Fruit fly (Drosophila melanogaster) whole organism, embryonic: ENCODE measurements around the gene shams.

Experiments
- Atf-2 ChIP-seq: fragments of 200-800 bp; sonication (Bioruptor generic); optimal IDR thresholded peaks from 2 replicates; lab custom pipeline; 2016; ENCODE audit warnings: missing biosample characterization, missing genetic modification characterization
- BEAF-32 ChIP-seq: fragments of 200-800 bp; sonication (Bioruptor generic); optimal IDR thresholded peaks from 3 replicates; lab custom pipeline; 2017; ENCODE audit warnings: missing biosample characterization, missing genetic modification characterization, mild to moderate bottlenecking, moderate library complexity, missing genetic modification reagents
- CG11085 ChIP-seq: fragments of 200-800 bp; sonication (Bioruptor generic); IDR thresholded peaks from 2 replicates; pipeline ENCODE4 v1.3.6; 2022; ENCODE audit warnings: missing biosample characterization, missing genetic modification characterization
- CG11398 ChIP-seq: fragments of 200-800 bp; sonication (Bioruptor generic); optimal IDR thresholded peaks from 2 replicates; lab custom pipeline; 2016; ENCODE audit warnings: missing biosample characterization, missing genetic modification characterization
- CG11560 ChIP-seq: fragments of 200-800 bp; sonication (Bioruptor generic); IDR thresholded peaks from 3 replicates; pipeline ENCODE4 v1.3.6; 2022; ENCODE audit warnings: missing biosample characterization, missing genetic modification characterization
- CG12071 ChIP-seq: fragments of 200-800 bp; sonication (Bioruptor generic); optimal IDR thresholded peaks from 3 replicates; lab custom pipeline; 2018; ENCODE audit warnings: missing biosample characterization, mild to moderate bottlenecking, missing genetic modification characterization
- CG13894 ChIP-seq: fragments of 200-800 bp; sonication (Bioruptor generic); optimal IDR thresholded peaks from 3 replicates; lab custom pipeline; 2018; ENCODE audit warnings: missing biosample characterization, mild to moderate bottlenecking, missing genetic modification characterization, moderate library complexity
- CG14860 ChIP-seq: fragments of 200-800 bp; sonication (Bioruptor generic); IDR thresholded peaks from 3 replicates; pipeline ENCODE4 v1.3.6; 2022; ENCODE audit warnings: missing biosample characterization, missing genetic modification characterization; ENCODE audit not compliant: partially characterized antibody
- CG1529 ChIP-seq: fragments of 200-800 bp; sonication (Bioruptor generic); optimal IDR thresholded peaks from 3 replicates; lab custom pipeline; 2018; ENCODE audit warnings: missing biosample characterization, missing genetic modification characterization
- CG15696 ChIP-seq: fragments of 200-800 bp; sonication (Bioruptor generic); optimal IDR thresholded peaks from 2 replicates; lab custom pipeline; 2019; ENCODE audit warnings: missing biosample characterization, mild to moderate bottlenecking, missing genetic modification characterization, moderate library complexity
- CG1647 ChIP-seq: fragments of 200-800 bp; sonication (Bioruptor generic); optimal IDR thresholded peaks from 3 replicates; lab custom pipeline; 2016; ENCODE audit warnings: missing biosample characterization, missing genetic modification characterization
- CG16815 ChIP-seq: fragments of 200-800 bp; sonication (Bioruptor generic); optimal IDR thresholded peaks from 3 replicates; lab custom pipeline; 2017; ENCODE audit warnings: missing biosample characterization, mild to moderate bottlenecking, missing genetic modification characterization
- CG17829 ChIP-seq: fragments of 200-800 bp; optimal IDR thresholded peaks from 2 replicates; lab custom pipeline; 2019; ENCODE audit warnings: missing biosample characterization, mild to moderate bottlenecking, missing genetic modification characterization, moderate library complexity
- CG33557 ChIP-seq: fragments of 200-800 bp; sonication (Bioruptor generic); optimal IDR thresholded peaks from 2 replicates; lab custom pipeline; 2019; ENCODE audit warnings: missing biosample characterization, mild to moderate bottlenecking, missing genetic modification characterization, moderate library complexity
- CG3995 ChIP-seq: fragments of 200-800 bp; sonication (Bioruptor generic); optimal IDR thresholded peaks from 3 replicates; lab custom pipeline; 2016; ENCODE audit warnings: missing biosample characterization, missing genetic modification characterization
- CG6683 ChIP-seq: fragments of 200-800 bp; sonication (Bioruptor generic); optimal IDR thresholded peaks from 2 replicates; lab custom pipeline; 2017; ENCODE audit warnings: missing biosample characterization, mild to moderate bottlenecking, missing genetic modification characterization, missing genetic modification reagents
- CG6689 ChIP-seq: fragments of 200-800 bp; sonication (Bioruptor generic); IDR thresholded peaks from 2 replicates; pipeline ENCODE4 v1.3.6; 2022; ENCODE audit warnings: missing biosample characterization, missing genetic modification characterization
- Dll ChIP-seq: fragments of 200-800 bp; sonication (Bioruptor generic); IDR thresholded peaks from 4 replicates; pipeline ENCODE4 v1.3.6; 2022; ENCODE audit warnings: missing biosample characterization, missing genetic modification characterization; ENCODE audit not compliant: partially characterized antibody
- Drgx ChIP-seq: fragments of 200-800 bp; sonication (Bioruptor generic); IDR thresholded peaks from 2 replicates; pipeline ENCODE4 v1.3.6; 2022; ENCODE audit warnings: missing biosample characterization, missing genetic modification characterization
- Elba2 ChIP-seq: fragments of 200-800 bp; sonication (Bioruptor generic); optimal IDR thresholded peaks from 3 replicates; lab custom pipeline; 2016; ENCODE audit warnings: missing biosample characterization, missing genetic modification characterization
- Ptx1 ChIP-seq: fragments of 200-800 bp; sonication (Bioruptor generic); IDR thresholded peaks from 2 replicates; pipeline ENCODE4 v1.3.6; 2022; ENCODE audit warnings: missing biosample characterization, missing genetic modification characterization
- Side ChIP-seq: fragments of 200-800 bp; sonication (Bioruptor generic); optimal IDR thresholded peaks from 2 replicates; lab custom pipeline; 2016; ENCODE audit warnings: missing biosample characterization, missing genetic modification characterization
- Sox102F ChIP-seq: fragments of 200-800 bp; sonication (Bioruptor generic); optimal IDR thresholded peaks from 2 replicates; lab custom pipeline; 2018; ENCODE audit warnings: missing biosample characterization, mild to moderate bottlenecking, missing genetic modification characterization, moderate library complexity
- Usf ChIP-seq: fragments of 200-800 bp; sonication (Bioruptor generic); optimal IDR thresholded peaks from 2 replicates; lab custom pipeline; 2017; ENCODE audit warnings: missing genotype, missing biosample characterization, missing genetic modification characterization
- amos ChIP-seq: fragments of 200-800 bp; sonication (Bioruptor generic); IDR thresholded peaks from 2 replicates; pipeline ENCODE4 v1.3.6; 2022; ENCODE audit warnings: missing biosample characterization, missing genetic modification characterization; ENCODE audit not compliant: partially characterized antibody
- bigmax ChIP-seq: fragments of 200-800 bp; sonication (Bioruptor generic); optimal IDR thresholded peaks from 2 replicates; lab custom pipeline; 2018; ENCODE audit warnings: missing biosample characterization, mild to moderate bottlenecking, missing genetic modification characterization
- cato ChIP-seq: fragments of 200-800 bp; sonication (Bioruptor generic); optimal IDR thresholded peaks from 2 replicates; lab custom pipeline; 2016; ENCODE audit warnings: missing biosample characterization, missing genetic modification characterization, borderline replicate concordance
- corto ChIP-seq: fragments of 200-800 bp; sonication (Bioruptor generic); optimal IDR thresholded peaks from 2 replicates; lab custom pipeline; 2016; ENCODE audit warnings: missing biosample characterization, mild to moderate bottlenecking, missing genetic modification characterization, moderate library complexity
- dan ChIP-seq: fragments of 200-800 bp; sonication (Bioruptor generic); IDR thresholded peaks from 2 replicates; pipeline ENCODE4 v1.3.6; 2022; ENCODE audit warnings: missing biosample characterization, missing genetic modification characterization
- exex ChIP-seq: fragments of 200-800 bp; sonication (Bioruptor generic); optimal IDR thresholded peaks from 4 replicates; lab custom pipeline; 2018; ENCODE audit warnings: missing biosample characterization, mild to moderate bottlenecking, missing genetic modification characterization, moderate library complexity
- eyg ChIP-seq: fragments of 200-800 bp; sonication (Bioruptor generic); optimal IDR thresholded peaks from 3 replicates; lab custom pipeline; 2016; ENCODE audit warnings: missing biosample characterization, missing genetic modification characterization
- fd64A ChIP-seq: fragments of 200-800 bp; sonication (Bioruptor generic); optimal IDR thresholded peaks from 3 replicates; lab custom pipeline; 2018; ENCODE audit warnings: missing biosample characterization, mild to moderate bottlenecking, missing genetic modification characterization
- gce ChIP-seq: fragments of 200-800 bp; sonication (Bioruptor generic); IDR thresholded peaks from 3 replicates; pipeline ENCODE4 v1.3.6; 2022; ENCODE audit warnings: missing biosample characterization, missing genetic modification characterization
- hb ChIP-seq: fragments of 200-800 bp; sonication (Bioruptor generic); IDR thresholded peaks from 3 replicates; pipeline ENCODE4 v1.3.6; 2022; ENCODE audit warnings: missing biosample characterization, missing genetic modification characterization; ENCODE audit not compliant: partially characterized antibody
- ken ChIP-seq: fragments of 200-800 bp; sonication (Bioruptor generic); IDR thresholded peaks from 3 replicates; pipeline ENCODE4 v1.3.6; 2022; ENCODE audit warnings: missing biosample characterization, missing genetic modification characterization
- luna ChIP-seq: fragments of 200-800 bp; sonication (Bioruptor generic); optimal IDR thresholded peaks from 2 replicates; lab custom pipeline; 2016; ENCODE audit warnings: missing biosample characterization, missing genetic modification characterization
- nom ChIP-seq: fragments of 200-800 bp; sonication (Bioruptor generic); optimal IDR thresholded peaks from 2 replicates; lab custom pipeline; 2017; ENCODE audit warnings: missing biosample characterization, missing genetic modification characterization, mild to moderate bottlenecking, moderate library complexity, missing genetic modification reagents
- p53 ChIP-seq: fragments of 200-800 bp; sonication (Bioruptor generic); optimal IDR thresholded peaks from 2 replicates; lab custom pipeline; 2016; ENCODE audit warnings: missing biosample characterization, missing genetic modification characterization
- pnt ChIP-seq: fragments of 200-800 bp; sonication (Bioruptor generic); optimal IDR thresholded peaks from 3 replicates; lab custom pipeline; 2016; ENCODE audit warnings: missing biosample characterization, missing genetic modification characterization
- ranshi ChIP-seq: fragments of 200-800 bp; sonication (Bioruptor generic); IDR thresholded peaks from 2 replicates; pipeline ENCODE4 v1.3.6; 2022; ENCODE audit warnings: missing biosample characterization, missing genetic modification characterization
- repo ChIP-seq: fragments of 200-800 bp; sonication (Bioruptor generic); optimal IDR thresholded peaks from 2 replicates; lab custom pipeline; 2016; ENCODE audit warnings: missing biosample characterization, missing genetic modification characterization
- shn ChIP-seq: fragments of 200-800 bp; sonication (Bioruptor generic); optimal IDR thresholded peaks from 3 replicates; lab custom pipeline; 2016; ENCODE audit warnings: missing biosample characterization, missing genetic modification characterization
- slbo ChIP-seq: fragments of 200-800 bp; sonication (Bioruptor generic); IDR thresholded peaks from 2 replicates; pipeline ENCODE4 v1.3.6; 2022; ENCODE audit warnings: missing biosample characterization, missing genetic modification characterization
- sqz ChIP-seq: fragments of 200-800 bp; sonication (Bioruptor generic); optimal IDR thresholded peaks from 3 replicates; lab custom pipeline; 2018; ENCODE audit warnings: missing biosample characterization, mild to moderate bottlenecking, missing genetic modification characterization
- tap ChIP-seq: fragments of 200-800 bp; optimal IDR thresholded peaks from 3 replicates; lab custom pipeline; 2019; ENCODE audit warnings: missing biosample characterization, mild to moderate bottlenecking, missing genetic modification characterization, moderate library complexity
- zen2 ChIP-seq: fragments of 200-800 bp; sonication (Bioruptor generic); IDR thresholded peaks from 3 replicates; pipeline ENCODE4 v1.3.6; 2022; ENCODE audit warnings: missing biosample characterization, missing genetic modification characterization; ENCODE audit not compliant: partially characterized antibody

The shams gene

DNA sequence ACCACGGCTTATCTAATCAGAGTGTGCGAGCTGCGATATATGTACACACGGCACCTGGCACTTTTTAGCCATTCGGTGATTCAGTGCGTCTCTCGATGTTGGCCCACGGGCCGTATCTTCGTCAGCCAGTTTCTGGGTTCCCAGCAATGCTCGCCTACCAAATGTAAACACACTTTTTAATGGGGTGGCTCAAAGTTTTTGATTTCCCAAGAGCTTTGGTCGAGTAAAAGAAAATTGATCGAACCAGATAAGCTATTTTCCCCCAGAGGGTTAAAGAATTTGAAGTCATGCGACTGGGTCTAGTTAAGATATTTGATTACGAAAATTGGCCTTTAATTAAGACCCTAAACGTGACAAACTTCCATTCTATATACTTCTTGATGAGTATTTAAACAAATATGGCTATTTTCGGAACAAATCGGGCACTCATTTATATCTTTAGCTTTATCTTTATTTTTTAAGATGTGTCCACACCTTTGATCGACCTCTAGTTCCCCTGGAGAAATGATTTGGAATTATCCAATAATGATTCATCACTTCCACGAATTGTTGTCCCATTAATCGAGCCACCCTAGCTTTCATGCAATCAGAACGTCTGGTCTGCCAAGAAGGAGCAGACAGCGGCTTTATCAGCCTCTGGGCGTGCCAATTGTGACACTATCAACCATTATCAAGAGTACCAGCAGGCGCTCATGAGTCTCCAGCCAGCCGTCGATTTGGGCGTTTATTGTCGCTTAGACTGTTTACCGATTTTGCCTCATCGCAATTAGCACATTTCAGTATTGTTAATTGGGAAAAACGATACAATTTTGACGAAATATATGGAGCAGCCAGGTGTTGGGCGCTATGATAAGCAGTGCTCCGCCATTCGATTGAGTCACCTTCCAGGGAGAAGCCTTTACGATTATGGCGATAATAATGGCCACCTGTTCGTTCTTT is 46.9 kb downstream of the shams start (continued):
- no peak for TF ChIP-seq sqz
- no peak for TF ChIP-seq luna (GFP tag; lab: Kevin White, UChicago)
- no peak for TF ChIP-seq Sox102F (GFP tag; lab: Kevin White, UChicago)
- TF ChIP-seq CG1529 (GFP tag; lab: Kevin White, UChicago), result no peak
- no peak for TF ChIP-seq Elba2 (GFP tag; lab: Kevin White, UChicago)
- TF ChIP-seq CG1647 (GFP tag; lab: Kevin White, UChicago), result no peak
- TF ChIP-seq ken (GFP tag; lab: Robert Waterston, UW), result no peak
- peak; percentile 99 for TF ChIP-seq exex (tag; lab: Kevin White, UChicago)
- TF ChIP-seq CG33557 (GFP tag; lab: Kevin White, UChicago), result no peak
- 0 out of 2 replicates have a peak, but pooled peaks have one; percentile 28 for TF ChIP-seq CG6689 (GFP tag; lab: Robert Waterston, UW)
- TF ChIP-seq repo (GFP tag; lab: Kevin White, UChicago), result no peak
- TF ChIP-seq hb, result no peak
- peak; percentile 80 for TF ChIP-seq corto
- no peak for TF ChIP-seq shn
- no peak for TF ChIP-seq tap (tag; lab: Kevin White, UChicago)

DNA sequence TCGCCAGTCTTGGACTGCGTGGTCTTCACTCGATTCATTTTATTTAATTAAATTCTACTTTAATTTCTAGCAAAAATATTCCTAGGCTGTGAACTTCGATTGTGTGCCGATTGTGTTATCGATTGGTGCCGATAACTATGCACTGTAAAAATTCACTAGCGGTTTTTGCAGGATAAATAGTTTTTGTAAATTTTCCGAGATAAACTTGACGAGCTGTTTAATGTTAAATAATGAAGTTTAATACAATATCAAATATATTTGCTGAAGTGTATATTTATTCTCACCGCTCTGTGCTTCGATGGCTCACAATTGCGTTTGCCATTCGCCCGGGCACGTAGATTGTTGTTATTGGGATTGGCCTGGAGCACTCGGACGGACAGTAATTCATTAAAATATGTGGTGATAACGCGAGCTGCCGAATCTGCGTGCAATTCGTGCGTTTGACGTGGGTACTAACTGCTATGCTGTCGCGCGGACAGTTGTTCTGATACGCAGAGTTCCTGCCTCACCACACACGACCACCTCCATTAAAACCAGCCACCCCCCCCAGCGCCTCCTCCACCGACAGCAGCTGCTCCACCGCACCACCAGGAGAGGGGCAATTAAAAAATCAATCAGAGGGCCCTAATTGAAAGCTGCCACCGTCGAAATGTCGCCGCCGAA is 49.4 kb downstream of the shams start, which contains the start of the genes EMC6 and Hr96:
Gene EMC6 (minus strand): TSS at position 123 of the 663 bp plus-strand sequence.
Gene Hr96 (plus strand): TSS at position 341 of the 663 bp plus-strand sequence.
- TF ChIP-seq CG16815 (GFP tag; lab: Kevin White, UChicago) (peak; percentile 88), pnt (GFP tag; lab: Kevin White, UChicago) (peak; percentile 83), Ptx1 (peak; percentile 95), eyg (peak; percentile 88), cato (peak; percentile 92), amos (GFP tag; lab: Robert Waterston, UW) (peak; percentile 63), Atf-2 (GFP tag; lab: Kevin White, UChicago) (peak; percentile 90), nom (GFP tag; lab: Kevin White, UChicago) (peak; percentile 80), fd64A (GFP tag; lab: Kevin White, UChicago) (peak; percentile 76), zen2 (GFP tag; lab: Robert Waterston, UW) (peak; percentile 50; the same call in 1 of the 3 replicates), CG11398 (peak; percentile 82), gce (GFP tag; lab: Robert Waterston, UW) (peak; percentile 76), CG11560 (peak; percentile 81), bigmax (GFP tag; lab: Kevin White, UChicago) (peak; percentile 30), ranshi (GFP tag; lab: Robert Waterston, UW) (peak; percentile 91), slbo (GFP tag; lab: Robert Waterston, UW) (peak; percentile 97), CG6683 (GFP tag; lab: Kevin White, UChicago) (peak; percentile 83), p53 (peak; percentile 78), CG11085 (peak; percentile 90), Usf (GFP tag; lab: Kevin White, UChicago) (peak; percentile 84), CG14860 (GFP tag; lab: Robert Waterston, UW) (peak; percentile 64), dan (GFP tag; lab: Robert Waterston, UW) (peak; percentile 65), CG13894 (tag; lab: Kevin White, UChicago) (peak; percentile 92), CG17829 (tag; lab: Kevin White, UChicago) (peak; percentile 95), Dll (GFP tag; lab: Robert Waterston, UW) (peak; percentile 78), CG3995 (GFP tag; lab: Kevin White, UChicago) (peak; percentile 72), CG12071 (GFP tag; lab: Kevin White, UChicago) (peak; percentile 88), CG15696 (peak; percentile 92), Drgx (GFP tag; lab: Robert Waterston, UW) (peak; percentile 92), BEAF-32 (GFP tag; lab: Kevin White, UChicago) (peak; percentile 66), Side (GFP tag; lab: Kevin White, UChicago) (peak; percentile 92)
